Worm (Caenorhabditis elegans): ENCODE results near the gene mlc-5.

Gene mlc-5

ce11 chrIII:13600254-13600653, 22.9 kb upstream of the mlc-5 start:
- TF ChIP-seq jun-1 (tag; optimal IDR thresholded peaks at IDR 0.05) (no peak), hmg-11 (tag; optimal IDR thresholded peaks at IDR 0.05) (no peak), elt-3 (tag; optimal IDR thresholded peaks at IDR 0.05) (no peak), nhr-237 (tag; optimal IDR thresholded peaks at IDR 0.05) (no peak), fkh-2 (tag; optimal IDR thresholded peaks at IDR 0.05) (no peak), ceh-9 (tag; optimal IDR thresholded peaks at IDR 0.05) (no peak), lin-15B (tag; optimal IDR thresholded peaks at IDR 0.05) (no peak), fos-1 (tag; optimal IDR thresholded peaks at IDR 0.05) (no peak), nhr-67 (tag; optimal IDR thresholded peaks at IDR 0.05) (no peak), eor-1 (tag; optimal IDR thresholded peaks at IDR 0.05) (no peak)

ce11 chrIII:13604834-13605233, 18.3 kb upstream of the mlc-5 start:
- TF ChIP-seq snpc-4 (tag; optimal IDR thresholded peaks at IDR 0.05) (no peak), ceh-9 (tag; optimal IDR thresholded peaks at IDR 0.05) (no peak), fkh-2 (tag; optimal IDR thresholded peaks at IDR 0.05) (no peak), zag-1 (tag; optimal IDR thresholded peaks at IDR 0.05) (no peak), ceh-28 (tag; optimal IDR thresholded peaks at IDR 0.05) (no peak), jun-1 (tag; optimal IDR thresholded peaks at IDR 0.05) (no peak), lsy-12 (tag; optimal IDR thresholded peaks at IDR 0.05) (no peak), nhr-43 (tag; optimal IDR thresholded peaks at IDR 0.05; ENCODE audit: poor library complexity, severe bottlenecking) (no peak), ceh-82 (tag; optimal IDR thresholded peaks at IDR 0.05) (no peak), unc-39 (tag; optimal IDR thresholded peaks at IDR 0.05) (no peak)

- no peak for TF ChIP-seq zag-1 (tag; optimal IDR thresholded peaks at IDR 0.05)
- TF ChIP-seq ceh-16 (tag; optimal IDR thresholded peaks at IDR 0.05): no peak
- TF ChIP-seq fkh-10 (GFP tag; optimal IDR thresholded peaks at IDR 0.05): no peak
- TF ChIP-seq ztf-11 (tag; optimal IDR thresholded peaks at IDR 0.05): no peak
- TF ChIP-seq aly-2 (tag; optimal IDR thresholded peaks at IDR 0.05): no peak
- no peak for TF ChIP-seq nhr-76 (tag; optimal IDR thresholded peaks at IDR 0.05)
- TF ChIP-seq elt-2 (tag; optimal IDR thresholded peaks at IDR 0.05): peak; percentile 97
- TF ChIP-seq pqm-1 (tag; optimal IDR thresholded peaks at IDR 0.05): peak; percentile 98
- no peak for TF ChIP-seq tbx-2 (tag; optimal IDR thresholded peaks at IDR 0.05)
- TF ChIP-seq ceh-9 (tag; optimal IDR thresholded peaks at IDR 0.05): no peak
- peak; percentile 62 for TF ChIP-seq pha-4 (tag; optimal IDR thresholded peaks at IDR 0.05)
- TF ChIP-seq ceh-82 (tag; optimal IDR thresholded peaks at IDR 0.05): no peak
- no peak for TF ChIP-seq nhr-28 (tag; optimal IDR thresholded peaks at IDR 0.05)
- TF ChIP-seq jun-1 (tag; optimal IDR thresholded peaks at IDR 0.05): peak; percentile 48
- TF ChIP-seq unc-62 (GFP tag; optimal IDR thresholded peaks at IDR 0.05): no peak
- no peak for TF ChIP-seq nhr-67 (tag; optimal IDR thresholded peaks at IDR 0.05)
- no peak for TF ChIP-seq egl-27 (tag; optimal IDR thresholded peaks at IDR 0.05)
- TF ChIP-seq daf-12 (tag; optimal IDR thresholded peaks at IDR 0.05): no peak
- no peak for TF ChIP-seq hmg-11 (tag; optimal IDR thresholded peaks at IDR 0.05)
- no peak for TF ChIP-seq egl-5 (tag; optimal IDR thresholded peaks at IDR 0.05)
- no peak for TF ChIP-seq eor-1 (tag; optimal IDR thresholded peaks at IDR 0.05)
- TF ChIP-seq nhr-11 (tag; optimal IDR thresholded peaks at IDR 0.05): no peak
- TF ChIP-seq nhr-237 (tag; optimal IDR thresholded peaks at IDR 0.05): no peak
- TF ChIP-seq ceh-28 (tag; optimal IDR thresholded peaks at IDR 0.05): no peak
- TF ChIP-seq skn-1 (tag; optimal IDR thresholded peaks at IDR 0.05): peak; percentile 8
- no peak for TF ChIP-seq fkh-2 (tag; optimal IDR thresholded peaks at IDR 0.05)
These were observed 17.0 kb upstream of the mlc-5 start, which contains the start of gene act-5 for ce11 chrIII:13606016-13606530. Gene act-5 (minus strand): TSS chrIII:13606066.

ce11 chrIII:13606865-13607264, 16.2 kb upstream of the mlc-5 start:
- TF ChIP-seq egl-27 (tag; optimal IDR thresholded peaks at IDR 0.05): no peak
- TF ChIP-seq pqm-1 (tag; optimal IDR thresholded peaks at IDR 0.05): peak; percentile 56
- no peak for TF ChIP-seq nhr-28 (tag; optimal IDR thresholded peaks at IDR 0.05)
- peak; percentile 51 for TF ChIP-seq elt-2 (tag; optimal IDR thresholded peaks at IDR 0.05)

ce11 chrIII:13607833-13608232, 15.3 kb upstream of the mlc-5 start, which contains the start of gene shpk-1:
Gene shpk-1 (plus strand): TSS chrIII:13608020.
- no peak for TF ChIP-seq nfya-1 (tag; optimal IDR thresholded peaks at IDR 0.05; ENCODE audit: insufficient read depth)
- TF ChIP-seq pha-4 (tag; optimal IDR thresholded peaks at IDR 0.05): peak; percentile 17
- TF ChIP-seq jun-1 (tag; optimal IDR thresholded peaks at IDR 0.05): peak; percentile 43
- TF ChIP-seq pqm-1 (tag; optimal IDR thresholded peaks at IDR 0.05): peak; percentile 95
- peak; percentile 95 for TF ChIP-seq elt-2 (tag; optimal IDR thresholded peaks at IDR 0.05)

All from whole organism, L3 larva.